Worm (Caenorhabditis elegans) whole organism, midembryonic: ENCODE measurements around the gene gmap-2.

Experiments used
- T22C8.4 ChIP-seq: fragments of 200-800 bp; sonication (Bioruptor generic); IDR thresholded peaks from 2 replicates; pipeline ENCODE4 v1.3.6; 2022; ENCODE audit warnings: missing genetic modification characterization, missing compliant biosample characterization
- flt-1 ChIP-seq: fragments of 200-800 bp; sonication (Bioruptor generic); IDR thresholded peaks from 2 replicates; pipeline ENCODE4 v1.3.6; 2022; ENCODE audit warnings: missing genetic modification characterization, missing compliant biosample characterization
- med-1 ChIP-seq: sonication (generic microtip); optimal IDR thresholded peaks from 2 replicates; lab custom pipeline; 2017; ENCODE audit warnings: missing genetic modification characterization, mild to moderate bottlenecking, missing compliant biosample characterization, antibody characterized with exemption, missing genetic modification reagents; ENCODE audit not compliant: insufficient read depth
- ref-1 ChIP-seq: fragments of 200-800 bp; sonication (Bioruptor generic); conservative IDR thresholded peaks from 2 replicates; pipeline ENCODE4 v1.3.6; 2022; ENCODE audit warnings: missing genetic modification reagents, missing genetic modification characterization, missing compliant biosample characterization
- tab-1 ChIP-seq: fragments of 200-800 bp; sonication (Bioruptor generic); IDR thresholded peaks from 2 replicates; pipeline ENCODE4 v1.3.6; 2022; ENCODE audit warnings: missing genetic modification characterization, missing compliant biosample characterization
- ztf-29 ChIP-seq: fragments of 200-800 bp; sonication (Bioruptor generic); IDR thresholded peaks from 2 replicates; pipeline ENCODE4 v1.3.6; 2022; ENCODE audit warnings: missing genetic modification reagents, missing genetic modification characterization, missing compliant biosample characterization

ce11 chrX:12990529-12991520 is 47.8 kb upstream of the gmap-2 start, which contains the start of the genes F11C1.1 and vwa-8:
- TF ChIP-seq med-1 (no peak), T22C8.4 (GFP tag; lab: Robert Waterston, UW) (peak; percentile 59; the same call in 1 of the 2 replicates), flt-1 (no peak), ref-1 (no peak), ztf-29 (GFP tag; lab: Robert Waterston, UW) (no peak), tab-1 (no peak)
